Worm (Caenorhabditis elegans) whole organism, L4/young adult: Measurements from ENCODE around the gene T05H4.4.

Experiments
- W03F9.2 ChIP-seq: fragments of 150-350 bp; optimal IDR thresholded peaks from 2 replicates; lab custom pipeline; 2014; ENCODE audit warnings: missing biosample characterization, missing genetic modification characterization
- dao-5 ChIP-seq: sonication (generic microtip); optimal IDR thresholded peaks from 2 replicates; lab custom pipeline; 2016; ENCODE audit warnings: missing genotype, missing genetic modification characterization, moderate library complexity, missing compliant biosample characterization
- him-1 ChIP-seq: sonication (generic microtip); optimal IDR thresholded peaks from 2 replicates; lab custom pipeline; 2016; ENCODE audit warnings: missing genotype, missing genetic modification reagents, missing genetic modification characterization, missing compliant biosample characterization

DNA sequence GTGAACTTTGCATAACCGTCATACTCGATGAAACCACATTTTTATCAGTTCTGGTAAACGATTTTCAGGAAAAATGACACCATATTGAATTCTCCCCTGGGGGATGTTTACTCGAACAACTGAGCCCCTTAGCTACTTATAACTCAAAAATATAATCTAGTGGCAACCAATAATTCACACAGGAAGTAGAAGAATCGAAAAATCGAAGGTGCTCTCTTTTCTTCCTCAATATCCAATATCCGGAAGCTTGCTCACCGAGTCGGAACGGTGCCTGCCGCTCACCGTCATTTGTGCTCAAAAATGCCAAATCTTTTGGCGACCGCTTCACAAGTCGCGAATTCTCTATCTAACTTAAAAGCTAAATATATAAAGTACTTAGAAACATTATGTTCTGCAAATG lies 3.3 kb downstream of the T05H4.4 start, which contains the start of gene T05H4.3:
- TF ChIP-seq him-1 (tag; lab: Kevin White, UChicago) (no peak), dao-5 (tag; lab: Kevin White, UChicago) (no peak), W03F9.2 (tag; lab: Kevin White, UChicago) (no peak)
